Fruit fly (Drosophila melanogaster): ENCODE measurements around the gene CG32228.
A peak's percentile ranks its signal among the peaks of the same experiment; 100 is the strongest.

CG32228 gene

dm6 chr3L:20230178-20230775, 35.3 kb upstream of the CG32228 start (continued):
- TF ChIP-seq pzg (GFP tag; optimal IDR thresholded peaks at IDR 0.05) (peak; percentile 4), CG16813 (GFP tag; IDR thresholded peaks at IDR 0.05; ENCODE audit: partially characterized antibody) (0 out of 3 replicates have a peak, but pooled peaks have one; percentile 43), lmd (GFP tag; IDR thresholded peaks at IDR 0.05) (no peak), ttk (GFP tag; IDR thresholded peaks at IDR 0.05) (peak; percentile 32; the same call in 1 of the 2 replicates), CG30403 (GFP tag; optimal IDR thresholded peaks at IDR 0.05) (peak; percentile 17), Hey (tag; optimal IDR thresholded peaks at IDR 0.05) (no peak), CG17186 (GFP tag; optimal IDR thresholded peaks at IDR 0.05) (no peak), wdn (GFP tag; IDR thresholded peaks at IDR 0.05) (no peak), sob (GFP tag; IDR thresholded peaks at IDR 0.05) (peak; percentile 39; the same call in 1 of the 2 replicates), NC2α (GFP tag; optimal IDR thresholded peaks at IDR 0.05) (no peak), CG5180 (GFP tag; optimal IDR thresholded peaks at IDR 0.05) (peak; percentile 69), cg (GFP tag; optimal IDR thresholded peaks at IDR 0.05) (peak; percentile 45), CG5245 (GFP tag; optimal IDR thresholded peaks at IDR 0.05) (no peak), PHDP (tag; optimal IDR thresholded peaks at IDR 0.05) (no peak), tap (tag; optimal IDR thresholded peaks at IDR 0.05) (no peak), shn (GFP tag; optimal IDR thresholded peaks at IDR 0.05) (no peak), CG3163 (GFP tag; optimal IDR thresholded peaks at IDR 0.05) (no peak), bsh (GFP tag; optimal IDR thresholded peaks at IDR 0.05) (peak in 1 of 2 experiments; percentile 23), tx (GFP tag; optimal IDR thresholded peaks at IDR 0.05) (no peak), Rx (GFP tag; IDR thresholded peaks at IDR 0.05) (no peak), CG11398 (GFP tag; optimal IDR thresholded peaks at IDR 0.05) (no peak), CG11085 (GFP tag; IDR thresholded peaks at IDR 0.05) (no peak), rib (GFP tag; IDR thresholded peaks at IDR 0.05) (peak; percentile 33; the same call in 1 of the 2 replicates), CG12769 (tag; optimal IDR thresholded peaks at IDR 0.05) (no peak), CG2712 (tag; optimal IDR thresholded peaks at IDR 0.05) (no peak), da (GFP tag; optimal IDR thresholded peaks at IDR 0.05) (no peak), BEAF-32 (GFP tag; optimal IDR thresholded peaks at IDR 0.05) (peak; percentile 26), run (tag; optimal IDR thresholded peaks at IDR 0.05) (no peak), Adf1 (GFP tag; IDR thresholded peaks at IDR 0.05) (no peak), usp (GFP tag; optimal IDR thresholded peaks at IDR 0.05) (no peak), Blimp-1 (GFP tag; optimal IDR thresholded peaks at IDR 0.05) (peak; percentile 99), CG34224 (GFP tag; IDR thresholded peaks at IDR 0.05; ENCODE audit: partially characterized antibody) (peak; percentile 62), so (GFP tag; IDR thresholded peaks at IDR 0.05) (no peak), Bteb2 (GFP tag; optimal IDR thresholded peaks at IDR 0.05) (no peak), Deaf1 (tag; optimal IDR thresholded peaks at IDR 0.05) (peak; percentile 83), vvl (GFP tag; IDR thresholded peaks at IDR 0.05) (0 out of 2 replicates have a peak, but pooled peaks have one; percentile 21), eve (GFP tag; optimal IDR thresholded peaks at IDR 0.05) (no peak), fru (optimal IDR thresholded peaks at IDR 0.05) (no peak), CG8765 (GFP tag; IDR thresholded peaks at IDR 0.05) (no peak), sisA (GFP tag; IDR thresholded peaks at IDR 0.05) (no peak), CG14441 (GFP tag; IDR thresholded peaks at IDR 0.05) (0 out of 2 replicates have a peak, but pooled peaks have one; percentile 25), CG34422 (GFP tag; IDR thresholded peaks at IDR 0.05) (no peak), fd64A (GFP tag; optimal IDR thresholded peaks at IDR 0.05) (no peak), Bdp1 (GFP tag; optimal IDR thresholded peaks at IDR 0.05) (no peak), Atf6 (GFP tag; IDR thresholded peaks at IDR 0.05) (no peak), MTF-1 (GFP tag; optimal IDR thresholded peaks at IDR 0.05; ENCODE audit: borderline replicate concordance) (no peak), CG3065 (GFP tag; optimal IDR thresholded peaks at IDR 0.05) (no peak), Spps (tag; optimal IDR thresholded peaks at IDR 0.05) (no peak), Trl (optimal IDR thresholded peaks at IDR 0.05) (no peak), Trl (GFP tag; optimal IDR thresholded peaks at IDR 0.05) (no peak), kah (GFP tag; optimal IDR thresholded peaks at IDR 0.05) (no peak), Ptx1 (GFP tag; IDR thresholded peaks at IDR 0.05) (no peak)
